Worm (Caenorhabditis elegans) whole organism, late embryonic: ENCODE data around the gene C04F5.8.

Experiments used
- F13H6.1 ChIP-seq: sonication (generic microtip); optimal IDR thresholded peaks from 2 replicates; lab custom pipeline; 2016; ENCODE audit warnings: missing genetic modification characterization, missing compliant biosample characterization
- ama-1 ChIP-seq: fragments of 150-350 bp; optimal IDR thresholded peaks from 2 replicates; lab custom pipeline; 2014
- ceh-2 ChIP-seq: sonication (generic microtip); optimal IDR thresholded peaks from 2 replicates; lab custom pipeline; 2016; ENCODE audit warnings: missing genotype, missing genetic modification characterization, missing compliant biosample characterization
- ceh-48 ChIP-seq: sonication (generic microtip); optimal IDR thresholded peaks from 2 replicates; lab custom pipeline; 2016; ENCODE audit warnings: missing genetic modification characterization, inconsistent platforms, missing compliant biosample characterization
- dmd-4 ChIP-seq: sonication (generic microtip); optimal IDR thresholded peaks from 2 replicates; lab custom pipeline; 2016; ENCODE audit warnings: borderline replicate concordance, missing genetic modification characterization, missing compliant biosample characterization
- gmeb-2 ChIP-seq: sonication (generic microtip); optimal IDR thresholded peaks from 2 replicates; lab custom pipeline; 2016; ENCODE audit warnings: missing genetic modification characterization, inconsistent platforms, missing compliant biosample characterization
- lin-11 ChIP-seq: fragments of 200-800 bp; sonication (Bioruptor generic); optimal IDR thresholded peaks from 2 replicates; lab custom pipeline; 2018; ENCODE audit warnings: mild to moderate bottlenecking, missing genetic modification characterization, missing compliant biosample characterization
- nfya-1 ChIP-seq: sonication (generic microtip); optimal IDR thresholded peaks from 2 replicates; lab custom pipeline; 2017; ENCODE audit warnings: missing genetic modification characterization, mild to moderate bottlenecking, missing compliant biosample characterization, antibody characterized with exemption, moderate library complexity
- pqm-1 ChIP-seq: sonication (generic microtip); optimal IDR thresholded peaks from 2 replicates; lab custom pipeline; 2016; ENCODE audit warnings: missing genetic modification characterization, missing compliant biosample characterization
- tbx-7 ChIP-seq: sonication (generic microtip); optimal IDR thresholded peaks from 2 replicates; lab custom pipeline; 2016; ENCODE audit warnings: missing genotype, missing genetic modification characterization, missing compliant biosample characterization
- unc-55 ChIP-seq: sonication (generic microtip); optimal IDR thresholded peaks from 2 replicates; lab custom pipeline; 2017; ENCODE audit warnings: missing biosample characterization, missing genetic modification reagents, missing genetic modification characterization

- TF ChIP-seq ama-1 (lab: Kevin White, UChicago) (no peak), lin-11 (tag; lab: Kevin White, UChicago) (no peak), pqm-1 (tag; lab: Kevin White, UChicago) (no peak), tbx-7 (tag; lab: Kevin White, UChicago) (no peak), dmd-4 (tag; lab: Kevin White, UChicago) (no peak), unc-55 (GFP tag; lab: Kevin White, UChicago) (no peak), F13H6.1 (tag; lab: Kevin White, UChicago) (no peak), ceh-48 (tag; lab: Kevin White, UChicago) (no peak), gmeb-2 (tag; lab: Kevin White, UChicago) (no peak), ceh-2 (tag; lab: Kevin White, UChicago) (no peak), nfya-1 (tag; lab: Kevin White, UChicago) (no peak)
Observed at ce11 chrV:5157660-5158059, 44.1 kb upstream of the C04F5.8 start, which contains the start of gene srx-39.
